Worm (Caenorhabditis elegans): ENCODE results near the gene appg-1.

DNA sequence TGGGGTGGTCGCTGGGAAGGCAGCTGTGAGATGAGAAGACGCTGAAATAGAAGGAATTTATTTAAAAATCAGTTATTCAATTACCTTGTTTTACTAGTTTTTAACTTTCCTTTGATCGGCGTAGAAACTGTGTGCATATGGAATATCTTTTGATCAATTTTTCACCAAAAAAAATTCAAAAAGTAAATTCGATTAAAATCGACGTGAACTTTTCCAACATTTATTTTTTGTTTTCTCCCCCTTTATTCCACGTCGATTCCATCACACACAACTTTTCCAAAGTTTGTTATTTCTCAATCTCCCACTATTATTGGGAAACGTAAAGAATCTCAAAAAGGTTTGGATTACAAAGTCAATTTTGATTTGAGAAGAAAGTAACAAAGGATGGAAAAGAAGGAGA is 34.6 kb downstream of the appg-1 start, which contains the start of gene C07E3.4:
- TF ChIP-seq elt-1 (tag; optimal IDR thresholded peaks at IDR 0.05) (no peak), nhr-237 (tag; optimal IDR thresholded peaks at IDR 0.05) (no peak), egl-27 (tag; optimal IDR thresholded peaks at IDR 0.05) (no peak), nhr-43 (tag; optimal IDR thresholded peaks at IDR 0.05; ENCODE audit: poor library complexity, severe bottlenecking) (no peak), lin-15B (tag; optimal IDR thresholded peaks at IDR 0.05) (no peak), pha-4 (tag; optimal IDR thresholded peaks at IDR 0.05) (no peak), ztf-11 (tag; optimal IDR thresholded peaks at IDR 0.05) (no peak), nhr-76 (tag; optimal IDR thresholded peaks at IDR 0.05) (no peak), lin-39 (tag; optimal IDR thresholded peaks at IDR 0.05) (no peak), nhr-12 (tag; optimal IDR thresholded peaks at IDR 0.05) (no peak), nhr-28 (tag; optimal IDR thresholded peaks at IDR 0.05) (no peak), ceh-16 (tag; optimal IDR thresholded peaks at IDR 0.05) (no peak), mdl-1 (tag; optimal IDR thresholded peaks at IDR 0.05) (no peak), ceh-9 (tag; optimal IDR thresholded peaks at IDR 0.05) (no peak)
